Fruit fly (Drosophila melanogaster): ENCODE data around the gene sstn.

dm6 chr3L:15052390-15052789, 42.1 kb downstream of the sstn start, which contains the start of gene CG13461:
- TF ChIP-seq pan (optimal IDR thresholded peaks at IDR 0.05) (no peak), Dll (optimal IDR thresholded peaks at IDR 0.05) (no peak), CG8478 (optimal IDR thresholded peaks at IDR 0.05) (no peak)

All from whole organism.